Fruit fly (Drosophila melanogaster): ENCODE measurements around the gene CG12541.
A peak's percentile ranks its signal among the peaks of the same experiment; 100 is the strongest.

Gene CG12541

dm6 chrX:6990105-6990504 is 75.7 kb downstream of the CG12541 start (continued):
- TF ChIP-seq jumu (GFP tag; optimal IDR thresholded peaks at IDR 0.05) (no peak), CG8478 (optimal IDR thresholded peaks at IDR 0.05) (no peak), CG1647 (GFP tag; optimal IDR thresholded peaks at IDR 0.05) (no peak), disco-r (GFP tag; optimal IDR thresholded peaks at IDR 0.05) (no peak), zfh1 (GFP tag; IDR thresholded peaks at IDR 0.05) (no peak), gsb-n (tag; optimal IDR thresholded peaks at IDR 0.05) (peak; percentile 50), insv (GFP tag; optimal IDR thresholded peaks at IDR 0.05) (no peak), CG8924 (tag; optimal IDR thresholded peaks at IDR 0.05) (no peak), unc-4 (GFP tag; IDR thresholded peaks at IDR 0.05; ENCODE audit: partially characterized antibody) (no peak), Mes4 (GFP tag; optimal IDR thresholded peaks at IDR 0.05) (no peak), her (GFP tag; optimal IDR thresholded peaks at IDR 0.05) (no peak), zen2 (GFP tag; IDR thresholded peaks at IDR 0.05; ENCODE audit: partially characterized antibody) (no peak), lola (GFP tag; optimal IDR thresholded peaks at IDR 0.05) (no peak), CG12236 (GFP tag; optimal IDR thresholded peaks at IDR 0.05) (no peak), CG15479 (GFP tag; optimal IDR thresholded peaks at IDR 0.05) (no peak), bbx (GFP tag; IDR thresholded peaks at IDR 0.05; ENCODE audit: partially characterized antibody) (no peak), NFAT (GFP tag; IDR thresholded peaks at IDR 0.05) (no peak), crol (GFP tag; IDR thresholded peaks at IDR 0.05) (no peak), CG2202 (tag; optimal IDR thresholded peaks at IDR 0.05) (no peak), odd (GFP tag; optimal IDR thresholded peaks at IDR 0.05) (no peak), CG12391 (tag; optimal IDR thresholded peaks at IDR 0.05) (no peak), lmd (GFP tag; IDR thresholded peaks at IDR 0.05) (no peak), dpn (GFP tag; optimal IDR thresholded peaks at IDR 0.05) (no peak), CG10274 (GFP tag; optimal IDR thresholded peaks at IDR 0.05) (no peak), croc (GFP tag; conservative IDR thresholded peaks at IDR 0.05) (no peak), sens (GFP tag) (peak; percentile 12), CG4854 (GFP tag; optimal IDR thresholded peaks at IDR 0.05) (no peak), CG11560 (tag; IDR thresholded peaks at IDR 0.05) (no peak), Rx (GFP tag; IDR thresholded peaks at IDR 0.05) (no peak), pzg (GFP tag; optimal IDR thresholded peaks at IDR 0.05) (no peak), CG10267 (tag; optimal IDR thresholded peaks at IDR 0.05) (peak; percentile 2), Hmx (GFP tag; optimal IDR thresholded peaks at IDR 0.05) (no peak), trh (GFP tag; optimal IDR thresholded peaks at IDR 0.05) (no peak), CG12104 (GFP tag; optimal IDR thresholded peaks at IDR 0.05) (no peak), kay (GFP tag; optimal IDR thresholded peaks at IDR 0.05) (no peak), Vsx1 (GFP tag; optimal IDR thresholded peaks at IDR 0.05) (no peak), Six4 (GFP tag; optimal IDR thresholded peaks at IDR 0.05) (no peak), CG11093 (GFP tag; IDR thresholded peaks at IDR 0.05) (no peak), CG3163 (GFP tag; optimal IDR thresholded peaks at IDR 0.05) (no peak), amos (GFP tag; IDR thresholded peaks at IDR 0.05; ENCODE audit: partially characterized antibody) (no peak), bcd (GFP tag; optimal IDR thresholded peaks at IDR 0.05) (no peak), Hr51 (GFP tag; optimal IDR thresholded peaks at IDR 0.05) (no peak), Poxn (GFP tag; IDR thresholded peaks at IDR 0.05) (no peak), chn (GFP tag; optimal IDR thresholded peaks at IDR 0.05) (no peak), CG11696 (GFP tag; IDR thresholded peaks at IDR 0.05) (no peak), sug (tag; optimal IDR thresholded peaks at IDR 0.05) (no peak), CG7928 (GFP tag; optimal IDR thresholded peaks at IDR 0.05) (no peak), HHEX (GFP tag; optimal IDR thresholded peaks at IDR 0.05) (no peak), YL-1 (GFP tag; optimal IDR thresholded peaks at IDR 0.05) (no peak), CG42726 (GFP tag; IDR thresholded peaks at IDR 0.05; ENCODE audit: partially characterized antibody) (no peak), CG11247 (GFP tag; IDR thresholded peaks at IDR 0.05) (no peak), GATAe (GFP tag; conservative IDR thresholded peaks at IDR 0.05) (no peak)

Measured in whole organism, embryonic.